Worm (Caenorhabditis elegans) whole organism, young adult: ENCODE data around the gene R11G10.4.

ENCODE experiments used
- F52B5.7 ChIP-seq: sonication (generic microtip); optimal IDR thresholded peaks from 2 replicates; lab custom pipeline; 2016; ENCODE audit warnings: mild to moderate bottlenecking, missing genetic modification characterization, missing compliant biosample characterization
- ZK185.1 ChIP-seq: sonication (generic microtip); optimal IDR thresholded peaks from 2 replicates; lab custom pipeline; 2016; ENCODE audit warnings: mild to moderate bottlenecking, missing genetic modification characterization, missing compliant biosample characterization; ENCODE audit not compliant: poor library complexity, severe bottlenecking
- ceh-27 ChIP-seq: fragments of 200-800 bp; sonication (Bioruptor generic); optimal IDR thresholded peaks from 2 replicates; lab custom pipeline; 2018; ENCODE audit warnings: mild to moderate bottlenecking, missing genetic modification characterization, moderate library complexity, missing compliant biosample characterization
- hmg-1.2 ChIP-seq: fragments of 200-800 bp; sonication (Bioruptor generic); IDR thresholded peaks from 2 replicates; pipeline ENCODE4 v1.3.6; 2022; ENCODE audit warnings: missing genetic modification reagents, missing genetic modification characterization, missing compliant biosample characterization
- sea-2 ChIP-seq: fragments of 200-800 bp; sonication (Bioruptor generic); IDR thresholded peaks from 2 replicates; pipeline ENCODE4 v1.3.6; 2022; ENCODE audit warnings: missing genetic modification characterization, missing compliant biosample characterization

ce11 chrV:13462974-13463373 lies 43.4 kb upstream of the R11G10.4 start, which contains the start of gene frm-10:
- TF ChIP-seq ZK185.1 (tag; lab: Kevin White, UChicago): peak; percentile 54
- no peak for TF ChIP-seq F52B5.7 (tag; lab: Kevin White, UChicago)
- peak; percentile 21 for TF ChIP-seq ceh-27 (GFP tag; lab: Kevin White, UChicago)
- no peak for TF ChIP-seq sea-2 (GFP tag; lab: Robert Waterston, UW)
- TF ChIP-seq hmg-1.2 (GFP tag; lab: Robert Waterston, UW): peak; percentile 93
